Fruit fly (Drosophila melanogaster): ENCODE data around the gene beg.

Gene beg

dm6 chr3L:17055467-17055877 lies 20.0 kb downstream of the beg start, which contains the start of gene CG7724 (continued):
- no peak for TF ChIP-seq nmo (GFP tag; optimal IDR thresholded peaks at IDR 0.05)

- TF ChIP-seq Gsc (GFP tag; IDR thresholded peaks at IDR 0.05): peak; percentile 18; the same call in 1 of the 2 replicates
- no peak for TF ChIP-seq CG4282 (GFP tag; optimal IDR thresholded peaks at IDR 0.05)
- TF ChIP-seq CG6272 (GFP tag; IDR thresholded peaks at IDR 0.05): no peak
- TF ChIP-seq D19A (tag; optimal IDR thresholded peaks at IDR 0.05): no peak
- TF ChIP-seq tll (GFP tag; optimal IDR thresholded peaks at IDR 0.05): no peak
- no peak for TF ChIP-seq nerfin-1 (tag; optimal IDR thresholded peaks at IDR 0.05)
- TF ChIP-seq CG11456 (GFP tag; IDR thresholded peaks at IDR 0.05): 0 out of 3 replicates have a peak, but pooled peaks have one; percentile 21
- TF ChIP-seq CG13296 (GFP tag; optimal IDR thresholded peaks at IDR 0.05): no peak
- TF ChIP-seq CG18764 (GFP tag; optimal IDR thresholded peaks at IDR 0.05): no peak
- TF ChIP-seq CG18476 (GFP tag; optimal IDR thresholded peaks at IDR 0.05): no peak
- no peak for TF ChIP-seq CG3065 (GFP tag; optimal IDR thresholded peaks at IDR 0.05)
- no peak for TF ChIP-seq esg (GFP tag; conservative IDR thresholded peaks at IDR 0.05)
These were observed 41.8 kb downstream of the beg start for dm6 chr3L:17077273-17077672.

Data from whole organism, embryonic.